Fruit fly (Drosophila melanogaster) whole organism, prepupa: ENCODE data around the gene CG18731.

ENCODE experiments used
- CG10669 ChIP-seq: fragments of 200-800 bp; sonication (Bioruptor generic); optimal IDR thresholded peaks from 3 replicates; lab custom pipeline; 2018; ENCODE audit warnings: missing biosample characterization, mild to moderate bottlenecking, missing genetic modification characterization, moderate library complexity
- CG1621 ChIP-seq: fragments of 200-800 bp; sonication (Bioruptor generic); optimal IDR thresholded peaks from 3 replicates; lab custom pipeline; 2018; ENCODE audit warnings: missing biosample characterization, mild to moderate bottlenecking, missing genetic modification characterization
- CG16779 ChIP-seq: fragments of 200-800 bp; sonication (Bioruptor generic); optimal IDR thresholded peaks from 3 replicates; lab custom pipeline; 2017; ENCODE audit warnings: missing biosample characterization, mild to moderate bottlenecking, missing genetic modification characterization
- CG8632 ChIP-seq: fragments of 200-800 bp; sonication (Bioruptor generic); optimal IDR thresholded peaks from 3 replicates; lab custom pipeline; 2016; ENCODE audit warnings: missing biosample characterization, missing genetic modification characterization
- CG9139 ChIP-seq: fragments of 200-800 bp; sonication (Bioruptor generic); optimal IDR thresholded peaks from 3 replicates; lab custom pipeline; 2017; ENCODE audit warnings: missing biosample characterization, mild to moderate bottlenecking, missing genetic modification characterization
- Hr4 ChIP-seq: fragments of 200-800 bp; sonication (Bioruptor generic); optimal IDR thresholded peaks from 3 replicates; lab custom pipeline; 2016; ENCODE audit warnings: missing biosample characterization, missing genetic modification characterization
- Lpt ChIP-seq: fragments of 200-800 bp; sonication (Bioruptor generic); optimal IDR thresholded peaks from 3 replicates; lab custom pipeline; 2016; ENCODE audit warnings: missing biosample characterization, missing genetic modification characterization
- Smox ChIP-seq: fragments of 200-800 bp; sonication (Bioruptor generic); optimal IDR thresholded peaks from 3 replicates; lab custom pipeline; 2016; ENCODE audit warnings: missing biosample characterization, missing genetic modification characterization
- Sox15 ChIP-seq: fragments of 200-800 bp; sonication (Bioruptor generic); optimal IDR thresholded peaks from 3 replicates; lab custom pipeline; 2016; ENCODE audit warnings: missing biosample characterization, missing genetic modification characterization
- dac ChIP-seq: fragments of 200-800 bp; sonication (Bioruptor generic); optimal IDR thresholded peaks from 2 replicates; lab custom pipeline; 2017; ENCODE audit warnings: missing biosample characterization, mild to moderate bottlenecking, missing genetic modification characterization
- fd85E ChIP-seq: fragments of 200-800 bp; sonication (Bioruptor generic); optimal IDR thresholded peaks from 3 replicates; lab custom pipeline; 2016; ENCODE audit warnings: missing biosample characterization, missing genetic modification characterization
- fkh ChIP-seq: fragments of 200-800 bp; sonication (Bioruptor generic); optimal IDR thresholded peaks from 3 replicates; lab custom pipeline; 2017; ENCODE audit warnings: missing biosample characterization, mild to moderate bottlenecking, missing genetic modification characterization, moderate library complexity
- lz ChIP-seq: fragments of 200-800 bp; sonication (Bioruptor generic); optimal IDR thresholded peaks from 3 replicates; lab custom pipeline; 2016; ENCODE audit warnings: missing biosample characterization, missing genetic modification characterization
- ss ChIP-seq, 2 experiments: fragments of 200-800 bp; sonication (Bioruptor generic); optimal IDR thresholded peaks; 2 replicates in 1 of 2; 3 replicates in 1 of 2; lab custom pipeline; 2017 to 2018; ENCODE audit warnings: mild to moderate bottlenecking in 2 of 2, missing biosample characterization in 2 of 2, missing genetic modification characterization in 2 of 2, moderate library complexity in 1 of 2

dm6 chr3R:29716043-29716781 is 8.6 kb upstream of the CG18731 start:
- TF ChIP-seq CG16779 (tag; lab: Kevin White, UChicago) (no peak), ss (GFP tag; optimal IDR thresholded peaks at IDR 0.05; lab: Kevin White, UChicago) (no peak), Sox15 (no peak), Smox (GFP tag; lab: Kevin White, UChicago) (no peak), CG9139 (GFP tag; lab: Kevin White, UChicago) (no peak), Lpt (GFP tag; lab: Kevin White, UChicago) (no peak), fd85E (GFP tag; lab: Kevin White, UChicago) (no peak), fkh (GFP tag; lab: Kevin White, UChicago) (no peak), lz (no peak), CG10669 (no peak), CG1621 (tag; lab: Kevin White, UChicago) (no peak), Hr4 (GFP tag; lab: Kevin White, UChicago) (no peak), CG8632 (no peak), dac (GFP tag; lab: Kevin White, UChicago) (no peak)
